Worm (Caenorhabditis elegans) whole organism, L3 larva: ENCODE results near the gene fbxa-42.

Experiments used
- ZK546.5 ChIP-seq: sonication (generic microtip); optimal IDR thresholded peaks from 2 replicates; lab custom pipeline; 2017; ENCODE audit warnings: missing biosample characterization, missing genetic modification characterization
- aly-2 ChIP-seq: fragments of 150-350 bp; optimal IDR thresholded peaks from 2 replicates; lab custom pipeline; 2014; ENCODE audit warnings: missing biosample characterization, missing genetic modification characterization
- ama-1 ChIP-seq: fragments of 150-350 bp; optimal IDR thresholded peaks from 2 replicates; lab custom pipeline; 2018
- ceh-16 ChIP-seq: sonication (generic microtip); optimal IDR thresholded peaks from 2 replicates; lab custom pipeline; 2017; ENCODE audit warnings: missing biosample characterization, missing genetic modification characterization
- ceh-28 ChIP-seq: fragments of 150-350 bp; optimal IDR thresholded peaks from 2 replicates; lab custom pipeline; 2014; ENCODE audit warnings: missing biosample characterization, missing genetic modification reagents, missing genetic modification characterization
- daf-12 ChIP-seq: fragments of 150-350 bp; optimal IDR thresholded peaks from 2 replicates; lab custom pipeline; 2014; ENCODE audit warnings: missing biosample characterization, missing genetic modification reagents, missing genetic modification characterization
- egl-27 ChIP-seq: sonication (generic microtip); optimal IDR thresholded peaks from 4 replicates; lab custom pipeline; 2017; ENCODE audit warnings: missing biosample characterization, missing genetic modification reagents, missing genetic modification characterization
- egl-5 ChIP-seq: fragments of 150-350 bp; optimal IDR thresholded peaks from 2 replicates; lab custom pipeline; 2017; ENCODE audit warnings: missing biosample characterization, missing genetic modification reagents, missing genetic modification characterization, inconsistent platforms
- elt-2 ChIP-seq: sonication (generic microtip); optimal IDR thresholded peaks from 2 replicates; lab custom pipeline; 2016; ENCODE audit warnings: missing genetic modification reagents, mild to moderate bottlenecking, missing genetic modification characterization, missing compliant biosample characterization
- eor-1 ChIP-seq, 2 experiments: fragments of 150-350 bp; optimal IDR thresholded peaks; 2 replicates each; lab custom pipeline; 2014 to 2018; ENCODE audit warnings: missing biosample characterization in 2 of 2, missing genetic modification characterization in 2 of 2
- fos-1 ChIP-seq: fragments of 150-350 bp; optimal IDR thresholded peaks from 2 replicates; lab custom pipeline; 2014; ENCODE audit warnings: missing biosample characterization, missing genetic modification characterization
- hmg-11 ChIP-seq: sonication (generic microtip); optimal IDR thresholded peaks from 2 replicates; lab custom pipeline; 2016; ENCODE audit warnings: missing genetic modification characterization, missing compliant biosample characterization
- jun-1 ChIP-seq: fragments of 150-350 bp; optimal IDR thresholded peaks from 2 replicates; lab custom pipeline; 2014; ENCODE audit warnings: missing biosample characterization, missing genetic modification reagents, missing genetic modification characterization
- mdl-1 ChIP-seq: fragments of 150-350 bp; optimal IDR thresholded peaks from 2 replicates; lab custom pipeline; 2014; ENCODE audit warnings: missing biosample characterization, missing genetic modification characterization
- nhr-11 ChIP-seq: fragments of 150-350 bp; optimal IDR thresholded peaks from 2 replicates; lab custom pipeline; 2014; ENCODE audit warnings: missing biosample characterization, missing genetic modification characterization
- nhr-23 ChIP-seq: fragments of 150-350 bp; optimal IDR thresholded peaks from 2 replicates; lab custom pipeline; 2014; ENCODE audit warnings: missing biosample characterization, missing genetic modification reagents, missing genetic modification characterization
- nhr-25 ChIP-seq: sonication (generic microtip); optimal IDR thresholded peaks from 2 replicates; lab custom pipeline; 2017; ENCODE audit warnings: missing biosample characterization, missing genetic modification characterization
- nhr-28 ChIP-seq: fragments of 150-350 bp; optimal IDR thresholded peaks from 2 replicates; lab custom pipeline; 2014; ENCODE audit warnings: missing biosample characterization, missing genetic modification characterization
- nhr-43 ChIP-seq: sonication (generic microtip); optimal IDR thresholded peaks from 2 replicates; lab custom pipeline; 2016; ENCODE audit warnings: mild to moderate bottlenecking, missing genetic modification characterization, missing compliant biosample characterization; ENCODE audit not compliant: poor library complexity, severe bottlenecking
- nhr-76 ChIP-seq: fragments of 150-350 bp; sonication (generic microtip); optimal IDR thresholded peaks from 5 replicates; lab custom pipeline; 2014; ENCODE audit warnings: missing biosample characterization, missing genetic modification characterization
- pha-4 ChIP-seq: fragments of 150-350 bp; optimal IDR thresholded peaks from 2 replicates; lab custom pipeline; 2014; ENCODE audit warnings: missing biosample characterization, missing genetic modification reagents, missing genetic modification characterization
- pqm-1 ChIP-seq: fragments of 150-350 bp; optimal IDR thresholded peaks from 2 replicates; lab custom pipeline; 2017; ENCODE audit warnings: missing biosample characterization, missing genetic modification characterization, inconsistent platforms
- skn-1 ChIP-seq: fragments of 150-350 bp; optimal IDR thresholded peaks from 2 replicates; lab custom pipeline; 2014; ENCODE audit warnings: missing biosample characterization, missing genetic modification characterization
- snpc-4 ChIP-seq: fragments of 150-350 bp; optimal IDR thresholded peaks from 2 replicates; lab custom pipeline; 2014; ENCODE audit warnings: missing biosample characterization, missing genetic modification characterization
- unc-39 ChIP-seq: sonication (generic microtip); optimal IDR thresholded peaks from 4 replicates; lab custom pipeline; 2017; ENCODE audit warnings: missing biosample characterization, missing genetic modification characterization
- ztf-4 ChIP-seq: fragments of 150-350 bp; optimal IDR thresholded peaks from 2 replicates; lab custom pipeline; 2014; ENCODE audit warnings: missing biosample characterization, missing genetic modification characterization

fbxa-42 gene

ce11 chrIII:2233399-2233798, 27.9 kb downstream of the fbxa-42 start:
- TF ChIP-seq elt-2 (no peak), pha-4 (tag; lab: Kevin White, UChicago) (peak; percentile 61)

- TF ChIP-seq nhr-11: no peak
These were observed 28.9 kb downstream of the fbxa-42 start, which contains the start of gene fbxa-47 for ce11 chrIII:2232360-2232759. Gene fbxa-47 (minus strand): TSS chrIII:2232460.

ce11 chrIII:2227407-2227806, 33.8 kb downstream of the fbxa-42 start, which contains the start of gene fbxa-62:
Gene fbxa-62 (plus strand): TSS chrIII:2227707.
- no peak for TF ChIP-seq snpc-4 (tag; lab: Kevin White, UChicago)
- no peak for TF ChIP-seq nhr-43

- no peak for TF ChIP-seq ztf-4 (tag; lab: Kevin White, UChicago)
- no peak for TF ChIP-seq hmg-11 (tag; lab: Kevin White, UChicago)
- TF ChIP-seq fos-1 (tag; lab: Kevin White, UChicago): no peak
- no peak for TF ChIP-seq ama-1 (lab: Kevin White, UChicago)
- no peak for TF ChIP-seq jun-1
- TF ChIP-seq, all 47 proteins: peak for 0
These were observed 36.8 kb downstream of the fbxa-42 start, which contains the start of gene fbxa-38 for ce11 chrIII:2224478-2224877. Gene fbxa-38 (plus strand): TSS chrIII:2224672.

- TF ChIP-seq egl-27 (no peak), mdl-1 (tag; lab: Kevin White, UChicago) (no peak), nhr-28 (tag; lab: Kevin White, UChicago) (no peak), nhr-25 (tag; lab: Kevin White, UChicago) (no peak), nhr-43 (no peak), daf-12 (tag; lab: Kevin White, UChicago) (no peak), jun-1 (no peak), ZK546.5 (tag; lab: Kevin White, UChicago) (no peak)
- TF ChIP-seq, all 47 proteins: peak for 0
These were observed 37.3 kb downstream of the fbxa-42 start, which contains the start of gene srd-65 for ce11 chrIII:2223932-2224331. Gene srd-65 (minus strand): TSS chrIII:2224032.

ce11 chrIII:2219408-2219807, 41.8 kb downstream of the fbxa-42 start, which contains the start of gene fbxa-12:
Gene fbxa-12 (plus strand): TSS chrIII:2219708.
- no peak for TF ChIP-seq hmg-11 (tag; lab: Kevin White, UChicago)
- no peak for TF ChIP-seq pqm-1 (tag; lab: Kevin White, UChicago)
- TF ChIP-seq ceh-16 (tag; lab: Kevin White, UChicago): no peak
- no peak for TF ChIP-seq aly-2

ce11 chrIII:2212343-2212742, 48.9 kb downstream of the fbxa-42 start:
- TF ChIP-seq mdl-1 (tag; lab: Kevin White, UChicago) (no peak), nhr-11 (no peak), nhr-23 (tag; lab: Kevin White, UChicago) (no peak), pqm-1 (tag; lab: Kevin White, UChicago) (peak; percentile 23), unc-39 (tag; lab: Kevin White, UChicago) (no peak), egl-5 (no peak), elt-2 (peak; percentile 70)

- TF ChIP-seq ztf-4 (tag; lab: Kevin White, UChicago): no peak
- no peak for TF ChIP-seq ceh-28 (tag; lab: Kevin White, UChicago)
- TF ChIP-seq eor-1 (tag; optimal IDR thresholded peaks at IDR 0.05; lab: Kevin White, UChicago): no peak
- no peak for TF ChIP-seq jun-1
- no peak for TF ChIP-seq nhr-76 (tag; lab: Kevin White, UChicago)
- TF ChIP-seq skn-1 (tag; lab: Kevin White, UChicago): no peak
- TF ChIP-seq elt-2: peak; percentile 56
- TF ChIP-seq, all 47 proteins: peak for 1
These were observed 50.1 kb downstream of the fbxa-42 start, which contains the start of gene C39B5.14 for ce11 chrIII:2211120-2211519. Gene C39B5.14 (plus strand): TSS chrIII:2211420.

ce11 chrIII:2210601-2211000, 50.7 kb downstream of the fbxa-42 start:
- no peak for TF ChIP-seq unc-39 (tag; lab: Kevin White, UChicago)
- no peak for TF ChIP-seq nhr-23 (tag; lab: Kevin White, UChicago)
- TF ChIP-seq aly-2: no peak
- no peak for TF ChIP-seq eor-1 (tag; optimal IDR thresholded peaks at IDR 0.05; lab: Kevin White, UChicago)
- TF ChIP-seq nhr-28 (tag; lab: Kevin White, UChicago): no peak
- no peak for TF ChIP-seq nhr-25 (tag; lab: Kevin White, UChicago)
